Fruit fly (Drosophila melanogaster) whole organism, embryonic: ENCODE results near the gene Bet3.
A peak's percentile ranks its signal among the peaks of the same experiment; 100 is the strongest.

Experiments
- B-H1 ChIP-seq: fragments of 200-800 bp; sonication (Bioruptor generic); IDR thresholded peaks from 3 replicates; pipeline ENCODE4 v1.3.6; 2022; ENCODE audit warnings: missing biosample characterization, missing genetic modification characterization
- Blimp-1 ChIP-seq: fragments of 200-800 bp; sonication (Bioruptor generic); optimal IDR thresholded peaks from 3 replicates; lab custom pipeline; 2018; ENCODE audit warnings: missing biosample characterization, missing genetic modification characterization, mild to moderate bottlenecking, moderate library complexity, missing genetic modification reagents
- CG1024 ChIP-seq: fragments of 200-800 bp; sonication (Bioruptor generic); IDR thresholded peaks from 2 replicates; pipeline ENCODE4 v1.3.6; 2022; ENCODE audit warnings: missing biosample characterization, missing genetic modification characterization
- CG10366 ChIP-seq: fragments of 200-800 bp; sonication (Bioruptor generic); IDR thresholded peaks from 2 replicates; pipeline ENCODE4 v1.3.6; 2022; ENCODE audit warnings: missing biosample characterization, missing genetic modification characterization
- CG10543 ChIP-seq: fragments of 200-800 bp; sonication (Bioruptor generic); optimal IDR thresholded peaks from 3 replicates; lab custom pipeline; 2017; ENCODE audit warnings: missing biosample characterization, mild to moderate bottlenecking, missing genetic modification characterization, moderate library complexity
- CG1233 ChIP-seq: fragments of 200-800 bp; sonication (Bioruptor generic); optimal IDR thresholded peaks from 4 replicates; lab custom pipeline; 2018; ENCODE audit warnings: missing biosample characterization, mild to moderate bottlenecking, missing genetic modification characterization
- CG12744 ChIP-seq: fragments of 200-800 bp; sonication (Bioruptor generic); optimal IDR thresholded peaks from 2 replicates; lab custom pipeline; 2016; ENCODE audit warnings: missing biosample characterization, missing genetic modification characterization
- CG15011 ChIP-seq: fragments of 200-800 bp; sonication (Bioruptor generic); optimal IDR thresholded peaks from 3 replicates; lab custom pipeline; 2018; ENCODE audit warnings: missing biosample characterization, mild to moderate bottlenecking, missing genetic modification characterization
- CG17186 ChIP-seq: fragments of 200-800 bp; sonication (Bioruptor generic); optimal IDR thresholded peaks from 3 replicates; lab custom pipeline; 2017; ENCODE audit warnings: missing biosample characterization, missing genetic modification reagents, missing genetic modification characterization
- CG18599 ChIP-seq: fragments of 200-800 bp; sonication (Bioruptor generic); optimal IDR thresholded peaks from 3 replicates; lab custom pipeline; 2017; ENCODE audit warnings: missing biosample characterization, missing genetic modification characterization, mild to moderate bottlenecking, moderate library complexity, missing genetic modification reagents
- CG31441 ChIP-seq: fragments of 200-800 bp; sonication (Bioruptor generic); IDR thresholded peaks from 2 replicates; pipeline ENCODE4 v1.3.6; 2022; ENCODE audit warnings: missing biosample characterization, missing genetic modification characterization
- CG4730 ChIP-seq: fragments of 200-800 bp; sonication (Bioruptor generic); IDR thresholded peaks from 2 replicates; pipeline ENCODE4 v1.3.6; 2022; ENCODE audit warnings: missing biosample characterization, missing genetic modification characterization
- CG6689 ChIP-seq: fragments of 200-800 bp; sonication (Bioruptor generic); IDR thresholded peaks from 2 replicates; pipeline ENCODE4 v1.3.6; 2022; ENCODE audit warnings: missing biosample characterization, missing genetic modification characterization
- CG6791 ChIP-seq: fragments of 200-800 bp; sonication (Bioruptor generic); IDR thresholded peaks from 3 replicates; pipeline ENCODE4 v1.3.6; 2022; ENCODE audit warnings: missing biosample characterization, missing genetic modification characterization; ENCODE audit not compliant: partially characterized antibody
- CG7357 ChIP-seq: fragments of 200-800 bp; sonication (Bioruptor generic); IDR thresholded peaks from 3 replicates; pipeline ENCODE4 v1.3.6; 2022; ENCODE audit warnings: missing biosample characterization, missing genetic modification characterization
- CG7556 ChIP-seq: fragments of 200-800 bp; sonication (Bioruptor generic); optimal IDR thresholded peaks from 2 replicates; lab custom pipeline; 2017; ENCODE audit warnings: missing biosample characterization, mild to moderate bottlenecking, missing genetic modification characterization
- CG7987 ChIP-seq: fragments of 200-800 bp; sonication (Bioruptor generic); optimal IDR thresholded peaks from 2 replicates; lab custom pipeline; 2018; ENCODE audit warnings: missing biosample characterization, mild to moderate bottlenecking, missing genetic modification characterization, moderate library complexity
- CG8290 ChIP-seq, 3 experiments: fragments of 200-800 bp; sonication (Bioruptor generic); optimal IDR thresholded peaks; 2 replicates each; lab custom pipeline; 2016 to 2019; ENCODE audit warnings: missing biosample characterization in 3 of 3, missing genetic modification characterization in 3 of 3, mild to moderate bottlenecking in 2 of 3, moderate library complexity in 1 of 3
- CoRest ChIP-seq: fragments of 200-800 bp; sonication (Bioruptor generic); optimal IDR thresholded peaks from 3 replicates; lab custom pipeline; 2018; ENCODE audit warnings: missing biosample characterization, mild to moderate bottlenecking, missing genetic modification characterization, moderate library complexity
- D ChIP-seq, 2 experiments: fragments of 200-800 bp in 1 of 2; fragments of >200 bp in 1 of 2; sonication (Bioruptor generic) in 1 of 2; optimal IDR thresholded peaks; 2 replicates in 1 of 2; 3 replicates in 1 of 2; lab custom pipeline; 2017; ENCODE audit warnings: mild to moderate bottlenecking in 1 of 2, missing biosample characterization in 1 of 2, missing genetic modification characterization in 1 of 2, missing genetic modification reagents in 1 of 2
- Fer1 ChIP-seq: fragments of 200-800 bp; sonication (Bioruptor generic); optimal IDR thresholded peaks from 2 replicates; lab custom pipeline; 2017; ENCODE audit warnings: missing biosample characterization, mild to moderate bottlenecking, missing genetic modification characterization
- Fer3 ChIP-seq: fragments of 200-800 bp; sonication (Bioruptor generic); optimal IDR thresholded peaks from 2 replicates; lab custom pipeline; 2018; ENCODE audit warnings: missing biosample characterization, mild to moderate bottlenecking, missing genetic modification characterization, moderate library complexity
- Hand ChIP-seq: fragments of 200-800 bp; sonication (Bioruptor generic); optimal IDR thresholded peaks from 2 replicates; lab custom pipeline; 2017; ENCODE audit warnings: mild to moderate bottlenecking, missing biosample characterization, missing genetic modification reagents, missing genetic modification characterization
- Mes4 ChIP-seq: fragments of 200-800 bp; sonication (Bioruptor generic); optimal IDR thresholded peaks from 2 replicates; lab custom pipeline; 2016; ENCODE audit warnings: missing biosample characterization, missing genetic modification characterization
- Pdp1 ChIP-seq, 2 experiments: fragments of 200-800 bp; sonication (Bioruptor generic); optimal IDR thresholded peaks; 3 replicates each; lab custom pipeline; 2016; ENCODE audit warnings: missing biosample characterization in 2 of 2, missing genetic modification characterization in 2 of 2, mild to moderate bottlenecking in 1 of 2, moderate library complexity in 1 of 2
- Ptx1 ChIP-seq: fragments of 200-800 bp; sonication (Bioruptor generic); IDR thresholded peaks from 2 replicates; pipeline ENCODE4 v1.3.6; 2022; ENCODE audit warnings: missing biosample characterization, missing genetic modification characterization
- Scr ChIP-seq: fragments of 200-800 bp; sonication (Bioruptor generic); IDR thresholded peaks from 2 replicates; pipeline ENCODE4 v1.3.6; 2022; ENCODE audit warnings: missing biosample characterization, missing genetic modification characterization; ENCODE audit not compliant: partially characterized antibody
- Xrp1 ChIP-seq: fragments of 200-800 bp; sonication (Bioruptor generic); IDR thresholded peaks from 2 replicates; pipeline ENCODE4 v1.3.6; 2022; ENCODE audit warnings: missing biosample characterization, missing genetic modification characterization
- al ChIP-seq: fragments of 200-800 bp; sonication (Bioruptor generic); IDR thresholded peaks from 2 replicates; pipeline ENCODE4 v1.3.6; 2022; ENCODE audit warnings: missing biosample characterization, missing genetic modification characterization
- bowl ChIP-seq: fragments of 200-800 bp; sonication (Bioruptor generic); IDR thresholded peaks from 2 replicates; pipeline ENCODE4 v1.3.6; 2022; ENCODE audit warnings: missing biosample characterization, missing genetic modification characterization
- chinmo ChIP-seq: fragments of 200-800 bp; sonication (Bioruptor generic); IDR thresholded peaks from 4 replicates; pipeline ENCODE4 v1.3.6; 2022; ENCODE audit warnings: missing biosample characterization, missing genetic modification characterization; ENCODE audit not compliant: partially characterized antibody
- croc ChIP-seq: fragments of 200-800 bp; sonication (Bioruptor generic); conservative IDR thresholded peaks from 3 replicates; pipeline ENCODE4 v1.3.6; 2022; ENCODE audit warnings: missing biosample characterization, missing genetic modification characterization
- gcm ChIP-seq: fragments of 200-800 bp; sonication (Bioruptor generic); optimal IDR thresholded peaks from 2 replicates; lab custom pipeline; 2019; ENCODE audit warnings: missing biosample characterization, mild to moderate bottlenecking, missing genetic modification characterization, moderate library complexity
- grau ChIP-seq: fragments of 200-800 bp; optimal IDR thresholded peaks from 3 replicates; lab custom pipeline; 2019; ENCODE audit warnings: missing biosample characterization, mild to moderate bottlenecking, missing genetic modification characterization, moderate library complexity
- hkb ChIP-seq, 2 experiments: fragments of 200-800 bp in 1 of 2; fragments of >200 bp in 1 of 2; sonication (Bioruptor generic) in 1 of 2; IDR thresholded peaks in 1 of 2; optimal IDR thresholded peaks in 1 of 2; 2 replicates each; pipeline versions ENCODE4 v1.3.6 to Lab custom; 2017 to 2022; ENCODE audit warnings: missing biosample characterization in 1 of 2, missing genetic modification characterization in 1 of 2
- maf-S ChIP-seq: fragments of 200-800 bp; sonication (Bioruptor generic); optimal IDR thresholded peaks from 2 replicates; lab custom pipeline; 2016; ENCODE audit warnings: missing biosample characterization, missing genetic modification characterization
- mam ChIP-seq: fragments of 200-800 bp; sonication (Bioruptor generic); optimal IDR thresholded peaks from 3 replicates; lab custom pipeline; 2016; ENCODE audit warnings: missing biosample characterization, missing genetic modification characterization
- nerfin-1 ChIP-seq: fragments of 200-800 bp; sonication (Bioruptor generic); optimal IDR thresholded peaks from 3 replicates; lab custom pipeline; 2019; ENCODE audit warnings: missing biosample characterization, mild to moderate bottlenecking, missing genetic modification characterization, moderate library complexity
- pita ChIP-seq: fragments of 200-800 bp; sonication (Bioruptor generic); optimal IDR thresholded peaks from 2 replicates; lab custom pipeline; 2017; ENCODE audit warnings: missing biosample characterization, mild to moderate bottlenecking, missing genetic modification characterization
- prd ChIP-seq, 3 experiments: fragments of >200 bp in 2 of 3; fragments of 200-800 bp in 1 of 3; sonication (Bioruptor generic) in 1 of 3; optimal IDR thresholded peaks in 2 of 3; IDR thresholded peaks in 1 of 3; 2 replicates in 2 of 3; 3 replicates in 1 of 3; pipeline versions ENCODE4 v1.3.6 to Lab custom; 2017 to 2022; ENCODE audit warnings: missing biosample characterization in 1 of 3, missing genetic modification characterization in 1 of 3
- repo ChIP-seq: fragments of 200-800 bp; sonication (Bioruptor generic); optimal IDR thresholded peaks from 2 replicates; lab custom pipeline; 2016; ENCODE audit warnings: missing biosample characterization, missing genetic modification characterization
- tll ChIP-seq, 2 experiments: fragments of 200-800 bp in 1 of 2; fragments of >200 bp in 1 of 2; sonication (Bioruptor generic) in 1 of 2; optimal IDR thresholded peaks; 2 replicates each; lab custom pipeline; 2017 to 2019; ENCODE audit warnings: missing biosample characterization in 2 of 2, missing genetic modification characterization in 2 of 2, mild to moderate bottlenecking in 1 of 2, moderate library complexity in 1 of 2
- tna ChIP-seq: fragments of 200-800 bp; sonication (Bioruptor generic); IDR thresholded peaks from 2 replicates; pipeline ENCODE4 v1.3.6; 2022; ENCODE audit warnings: missing biosample characterization, missing genetic modification characterization; ENCODE audit not compliant: partially characterized antibody
- unc-4 ChIP-seq: fragments of 200-800 bp; sonication (Bioruptor generic); IDR thresholded peaks from 2 replicates; pipeline ENCODE4 v1.3.6; 2022; ENCODE audit warnings: missing biosample characterization, missing genetic modification characterization; ENCODE audit not compliant: partially characterized antibody
- usp ChIP-seq: fragments of >200 bp; optimal IDR thresholded peaks from 2 replicates; lab custom pipeline; 2017; ENCODE audit warnings: missing biosample characterization, missing genetic modification characterization

Bet3 gene

dm6 chr3L:9420819-9421130 lies 21.3 kb downstream of the Bet3 start:
- TF ChIP-seq Pdp1 (GFP tag; optimal IDR thresholded peaks at IDR 0.05; lab: Kevin White, UChicago) = peak in 1 of 2 experiments; percentile 52
- no peak for TF ChIP-seq mam (GFP tag; lab: Kevin White, UChicago)
- TF ChIP-seq CG1233 = no peak
- TF ChIP-seq croc (GFP tag; lab: Robert Waterston, UW) = no peak
- peak; percentile 39 for TF ChIP-seq grau (tag; lab: Kevin White, UChicago)
- no peak for TF ChIP-seq CG7556
- TF ChIP-seq repo (GFP tag; lab: Kevin White, UChicago) = no peak
- no peak for TF ChIP-seq Hand (GFP tag; lab: Kevin White, UChicago)

- no peak for TF ChIP-seq unc-4 (GFP tag; lab: Robert Waterston, UW)
- no peak for TF ChIP-seq al
- no peak for TF ChIP-seq Scr (GFP tag; lab: Robert Waterston, UW)
- TF ChIP-seq CG8290 (GFP tag; optimal IDR thresholded peaks at IDR 0.05; lab: Kevin White, UChicago) = no peak
- peak in 1 of 2 experiments; percentile 43 for TF ChIP-seq CG8290 (tag; optimal IDR thresholded peaks at IDR 0.05; lab: Kevin White, UChicago)
- TF ChIP-seq CG17186 (GFP tag; lab: Kevin White, UChicago) = no peak
- TF ChIP-seq pita (GFP tag; lab: Kevin White, UChicago) = no peak
- no peak for TF ChIP-seq D (optimal IDR thresholded peaks at IDR 0.05; lab: Kevin White, UChicago)
- peak; percentile 3 for TF ChIP-seq D (GFP tag; optimal IDR thresholded peaks at IDR 0.05; lab: Kevin White, UChicago)
- no peak for TF ChIP-seq hkb (optimal IDR thresholded peaks at IDR 0.05; lab: Kevin White, UChicago)
- TF ChIP-seq hkb (GFP tag; IDR thresholded peaks at IDR 0.05; lab: Robert Waterston, UW) = peak; percentile 66; the same call in 1 of the 2 replicates
- TF ChIP-seq prd (optimal IDR thresholded peaks at IDR 0.05; lab: Kevin White, UChicago) = no peak
- peak; percentile 56; the same call in 2 of the 3 replicates for TF ChIP-seq prd (GFP tag; IDR thresholded peaks at IDR 0.05; lab: Robert Waterston, UW)
- no peak for TF ChIP-seq CG7987 (GFP tag; lab: Kevin White, UChicago)
- TF ChIP-seq CoRest (tag; lab: Kevin White, UChicago) = peak; percentile 38
- TF ChIP-seq tll (GFP tag; optimal IDR thresholded peaks at IDR 0.05; lab: Kevin White, UChicago) = no peak
- TF ChIP-seq bowl (GFP tag; lab: Robert Waterston, UW) = no peak
- peak; percentile 26; the same call in 1 of the 2 replicates for TF ChIP-seq CG1024 (GFP tag; lab: Robert Waterston, UW)
- TF ChIP-seq Fer3 = peak; percentile 29
- TF ChIP-seq Blimp-1 (GFP tag; lab: Kevin White, UChicago) = peak; percentile 49
- peak; percentile 21 for TF ChIP-seq Fer1 (GFP tag; lab: Kevin White, UChicago)
- peak; percentile 55 for TF ChIP-seq CG31441 (GFP tag; lab: Robert Waterston, UW)
- TF ChIP-seq CG10543 (GFP tag; lab: Kevin White, UChicago) = no peak
- no peak for TF ChIP-seq CG15011 (GFP tag; lab: Kevin White, UChicago)
- peak; percentile 65; the same call in 1 of the 2 replicates for TF ChIP-seq CG6689 (GFP tag; lab: Robert Waterston, UW)
- no peak for TF ChIP-seq maf-S (GFP tag; lab: Kevin White, UChicago)
- TF ChIP-seq CG6791 (GFP tag; lab: Robert Waterston, UW) = no peak
- no peak for TF ChIP-seq tna (GFP tag; lab: Robert Waterston, UW)
- peak; percentile 5 for TF ChIP-seq nerfin-1 (tag; lab: Kevin White, UChicago)
- no peak for TF ChIP-seq CG7357 (GFP tag; lab: Robert Waterston, UW)
- TF ChIP-seq CG4730 (GFP tag; lab: Robert Waterston, UW) = no peak
- peak; percentile 63; the same call in 1 of the 2 replicates for TF ChIP-seq Xrp1 (GFP tag; lab: Robert Waterston, UW)
- peak; percentile 65 for TF ChIP-seq Ptx1 (GFP tag; lab: Robert Waterston, UW)
- no peak for TF ChIP-seq usp
- no peak for TF ChIP-seq Mes4 (GFP tag; lab: Kevin White, UChicago)
- peak; percentile 4 for TF ChIP-seq CG12744
- peak; percentile 40 for TF ChIP-seq CG10366 (GFP tag; lab: Robert Waterston, UW)
- TF ChIP-seq gcm (GFP tag; lab: Kevin White, UChicago) = no peak
- TF ChIP-seq CG18599 (GFP tag; lab: Kevin White, UChicago) = peak; percentile 38
- TF ChIP-seq B-H1 (GFP tag; lab: Robert Waterston, UW) = no peak
- no peak for TF ChIP-seq chinmo (GFP tag; lab: Robert Waterston, UW)
Measured at dm6 chr3L:9420054-9420818, 21.8 kb downstream of the Bet3 start.
